Fruit fly (Drosophila melanogaster) whole organism, wandering third instar larva: ENCODE results near the gene eIF3d1.

Source experiments
- Dfd ChIP-seq: fragments of >200 bp; optimal IDR thresholded peaks from 2 replicates; lab custom pipeline; 2017; ENCODE audit warnings: missing biosample characterization, missing genetic modification characterization
- Jra ChIP-seq: sonication (Bioruptor generic); optimal IDR thresholded peaks from 2 replicates; lab custom pipeline; 2016; ENCODE audit warnings: missing biosample characterization, missing genetic modification characterization
- Rel ChIP-seq, 2 experiments: fragments of 200-800 bp; sonication (Bioruptor generic) in 1 of 2; optimal IDR thresholded peaks; 2 replicates in 1 of 2; 3 replicates in 1 of 2; lab custom pipeline; 2016 to 2019; ENCODE audit warnings: mild to moderate bottlenecking in 2 of 2, missing biosample characterization in 2 of 2, missing genetic modification characterization in 2 of 2, moderate library complexity in 1 of 2
- Vsx2 ChIP-seq: fragments of 200-300, 225-300 bp; sonication (Bioruptor generic); optimal IDR thresholded peaks from 2 replicates; lab custom pipeline; 2018; ENCODE audit warnings: missing biosample characterization, missing genetic modification characterization; ENCODE audit not compliant: partially characterized antibody
- br ChIP-seq: fragments of 200-800 bp; sonication (Bioruptor generic); optimal IDR thresholded peaks from 2 replicates; lab custom pipeline; 2016; ENCODE audit warnings: missing biosample characterization, missing genetic modification characterization
- dmrt93B ChIP-seq: fragments of 200-800 bp; sonication (Bioruptor generic); optimal IDR thresholded peaks from 2 replicates; lab custom pipeline; 2018; ENCODE audit warnings: missing biosample characterization, mild to moderate bottlenecking, missing genetic modification characterization
- rgr ChIP-seq: fragments of 200-800 bp; sonication (Bioruptor generic); optimal IDR thresholded peaks from 3 replicates; lab custom pipeline; 2016; ENCODE audit warnings: missing biosample characterization, mild to moderate bottlenecking, missing genetic modification characterization
- sage ChIP-seq: fragments of 200-800 bp; sonication (Bioruptor generic); optimal IDR thresholded peaks from 2 replicates; lab custom pipeline; 2016; ENCODE audit warnings: missing biosample characterization, mild to moderate bottlenecking, missing genetic modification characterization

DNA sequence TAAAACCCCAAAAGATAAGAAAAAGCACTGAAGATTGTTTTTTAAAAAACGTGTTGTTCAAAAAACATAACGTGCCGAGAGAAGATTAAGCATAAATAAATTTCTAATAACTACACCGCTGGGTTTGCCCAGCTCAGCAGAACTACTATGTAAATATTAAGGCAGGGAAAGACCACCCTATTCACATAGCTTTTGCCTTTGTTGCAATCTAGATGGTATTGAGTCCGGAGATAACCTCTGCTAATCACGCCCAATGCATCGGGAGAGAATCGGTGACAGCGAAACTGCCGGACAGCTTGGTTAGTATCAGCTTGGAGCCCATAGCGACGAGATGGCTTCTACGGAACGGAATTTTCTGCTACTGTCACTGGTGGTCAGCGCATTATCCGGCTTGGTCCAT, 6.1 kb downstream of the eIF3d1 start, which contains the start of gene SPE:
- TF ChIP-seq dmrt93B (GFP tag; lab: Kevin White, UChicago), result no peak
- TF ChIP-seq Jra (GFP tag; lab: Kevin White, UChicago), result no peak
- TF ChIP-seq br, result no peak
- TF ChIP-seq sage, result no peak
- TF ChIP-seq Vsx2 (GFP tag; lab: Kevin White, UChicago), result no peak
- TF ChIP-seq Dfd, result no peak
- no peak for TF ChIP-seq rgr (GFP tag; lab: Kevin White, UChicago)
- no peak for TF ChIP-seq Rel (GFP tag; optimal IDR thresholded peaks at IDR 0.05; lab: Kevin White, UChicago)
- TF ChIP-seq Rel (tag; optimal IDR thresholded peaks at IDR 0.05; lab: Kevin White, UChicago), result peak; percentile 68
